Fruit fly (Drosophila melanogaster): Measurements from ENCODE around the gene CG15172.

The CG15172 gene

DNA sequence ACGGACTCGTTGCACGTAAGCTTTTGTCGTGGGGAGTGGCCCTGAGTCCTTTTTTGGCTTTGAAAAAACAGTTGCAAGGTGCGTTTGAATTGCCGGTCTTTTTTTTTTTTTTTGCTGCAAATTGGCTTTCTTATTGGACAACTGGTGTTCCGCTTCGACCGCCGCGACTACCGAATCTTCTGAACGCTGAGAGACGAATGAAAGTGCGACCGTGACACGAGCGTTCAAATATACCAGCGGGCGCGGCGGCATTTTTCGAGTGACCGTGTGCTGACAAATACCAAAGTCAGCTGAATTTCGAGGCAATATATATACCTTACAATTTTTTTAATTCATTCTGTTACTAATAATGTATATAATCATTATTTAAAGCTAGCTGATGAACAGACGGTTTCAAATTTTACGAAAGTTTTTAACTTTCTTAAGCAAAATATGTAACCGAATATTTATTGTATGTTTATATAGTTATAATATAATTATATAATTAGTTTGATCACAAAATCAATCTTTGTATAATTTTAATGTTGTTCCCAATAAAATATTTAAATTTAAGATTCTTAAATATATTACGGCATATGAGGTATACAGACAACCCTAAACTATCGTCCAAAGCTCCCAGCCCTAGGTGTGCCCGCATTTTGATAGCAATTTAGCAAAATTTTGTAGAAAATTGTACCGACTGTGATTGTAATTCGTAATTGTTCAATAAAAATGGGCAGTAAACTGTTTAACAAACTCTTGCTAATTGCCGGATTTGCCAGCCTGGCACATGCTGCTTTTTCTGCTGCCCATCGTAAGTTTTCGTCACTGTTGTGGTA, 34.9 kb upstream of the CG15172 start, which contains the start of the genes Swip-1 and EMC5:
Swip-1 (minus strand) TSS at position 203 of the 818 bp plus-strand sequence.
EMC5 (plus strand) TSS at position 630 of the 818 bp plus-strand sequence.
- TF ChIP-seq toe (GFP tag; optimal IDR thresholded peaks at IDR 0.05) (peak; percentile 48), CG1620 (GFP tag; optimal IDR thresholded peaks at IDR 0.05) (peak; percentile 8), Clk (GFP tag; optimal IDR thresholded peaks at IDR 0.05) (no peak), pad (GFP tag; optimal IDR thresholded peaks at IDR 0.05) (peak; percentile 26), cnc (optimal IDR thresholded peaks at IDR 0.05) (no peak), CG33017 (tag; optimal IDR thresholded peaks at IDR 0.05) (peak; percentile 29), CG7045 (GFP tag; optimal IDR thresholded peaks at IDR 0.05) (peak; percentile 2), Mnt (GFP tag; optimal IDR thresholded peaks at IDR 0.05) (peak; percentile 22), CG11617 (GFP tag; optimal IDR thresholded peaks at IDR 0.05) (peak; percentile 65), Crg-1 (GFP tag; optimal IDR thresholded peaks at IDR 0.05) (no peak), ovo (GFP tag; optimal IDR thresholded peaks at IDR 0.05) (peak; percentile 36), CG7101 (tag; optimal IDR thresholded peaks at IDR 0.05) (peak; percentile 74), CG14711 (tag; optimal IDR thresholded peaks at IDR 0.05) (peak; percentile 92), bab1 (GFP tag; optimal IDR thresholded peaks at IDR 0.05) (peak; percentile 29), kay (GFP tag; ENCODE audit: borderline replicate concordance) (no peak), tj (GFP tag; optimal IDR thresholded peaks at IDR 0.05) (peak; percentile 57)

DNA sequence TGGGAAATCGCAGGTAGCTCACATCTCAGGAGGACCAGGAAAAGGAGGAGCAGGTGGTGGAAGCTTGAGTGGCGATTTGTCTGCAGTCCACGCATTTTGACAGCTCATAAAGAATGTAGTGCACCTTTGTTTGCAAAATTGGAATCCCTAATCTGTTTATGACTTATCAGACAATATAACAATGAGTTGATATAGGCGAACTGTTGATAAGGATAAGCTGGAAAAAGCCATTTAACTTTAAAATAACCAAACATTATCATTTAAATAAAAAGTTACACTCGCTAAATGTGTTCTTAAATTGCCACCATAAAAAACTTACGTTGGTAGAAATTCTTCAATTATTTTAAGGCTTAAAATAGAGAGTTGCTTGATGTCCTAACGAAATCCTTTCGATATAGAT, 32.1 kb upstream of the CG15172 start, which contains the start of gene CG15170:
CG15170 (minus strand) TSS at position 101 of the 400 bp plus-strand sequence.
- TF ChIP-seq Clk (GFP tag; optimal IDR thresholded peaks at IDR 0.05), result no peak
- TF ChIP-seq Hr96 (GFP tag; optimal IDR thresholded peaks at IDR 0.05), result no peak
- no peak for TF ChIP-seq CG5204 (GFP tag; optimal IDR thresholded peaks at IDR 0.05)
- no peak for TF ChIP-seq cic (GFP tag; optimal IDR thresholded peaks at IDR 0.05)
- TF ChIP-seq CG33017 (tag; optimal IDR thresholded peaks at IDR 0.05), result no peak
- no peak for TF ChIP-seq CG14711 (tag; optimal IDR thresholded peaks at IDR 0.05)
- TF ChIP-seq toe (GFP tag; optimal IDR thresholded peaks at IDR 0.05), result no peak
- TF ChIP-seq CG11617 (GFP tag; optimal IDR thresholded peaks at IDR 0.05), result no peak
- TF ChIP-seq kay (GFP tag; ENCODE audit: borderline replicate concordance), result no peak
- no peak for TF ChIP-seq ovo (GFP tag; optimal IDR thresholded peaks at IDR 0.05)
- TF ChIP-seq tj (GFP tag; optimal IDR thresholded peaks at IDR 0.05), result no peak
- no peak for TF ChIP-seq Crg-1 (GFP tag; optimal IDR thresholded peaks at IDR 0.05)
- TF ChIP-seq bab1 (GFP tag; optimal IDR thresholded peaks at IDR 0.05), result no peak
- no peak for TF ChIP-seq CG12768 (GFP tag; optimal IDR thresholded peaks at IDR 0.05)

- TF ChIP-seq CG7045 (GFP tag; optimal IDR thresholded peaks at IDR 0.05), result no peak
- TF ChIP-seq cnc (optimal IDR thresholded peaks at IDR 0.05), result no peak
- TF ChIP-seq CG1620 (GFP tag; optimal IDR thresholded peaks at IDR 0.05), result no peak
- TF ChIP-seq CG14711 (tag; optimal IDR thresholded peaks at IDR 0.05), result no peak
- no peak for TF ChIP-seq Mnt (GFP tag; optimal IDR thresholded peaks at IDR 0.05)
- no peak for TF ChIP-seq CG12768 (GFP tag; optimal IDR thresholded peaks at IDR 0.05)
- TF ChIP-seq toe (GFP tag; optimal IDR thresholded peaks at IDR 0.05), result no peak
- TF ChIP-seq kay (GFP tag; ENCODE audit: borderline replicate concordance), result no peak
- no peak for TF ChIP-seq Crg-1 (GFP tag; optimal IDR thresholded peaks at IDR 0.05)
- TF ChIP-seq pad (GFP tag; optimal IDR thresholded peaks at IDR 0.05), result no peak
- TF ChIP-seq bab1 (GFP tag; optimal IDR thresholded peaks at IDR 0.05), result no peak
- no peak for TF ChIP-seq tj (GFP tag; optimal IDR thresholded peaks at IDR 0.05)
- TF ChIP-seq CG33017 (tag; optimal IDR thresholded peaks at IDR 0.05), result no peak
- TF ChIP-seq CG5204 (GFP tag; optimal IDR thresholded peaks at IDR 0.05), result no peak
Measured at dm6 chr2L:18990720-18991119, 31.5 kb upstream of the CG15172 start, which contains the start of gene CG15169. CG15169 (plus strand) TSS chr2L:18991020.

- TF ChIP-seq kay (GFP tag; ENCODE audit: borderline replicate concordance), result peak; percentile 87
- TF ChIP-seq CG14711 (tag; optimal IDR thresholded peaks at IDR 0.05), result no peak
- no peak for TF ChIP-seq bab1 (GFP tag; optimal IDR thresholded peaks at IDR 0.05)
- TF ChIP-seq pad (GFP tag; optimal IDR thresholded peaks at IDR 0.05), result no peak
- TF ChIP-seq CG5204 (GFP tag; optimal IDR thresholded peaks at IDR 0.05), result no peak
- TF ChIP-seq CG12768 (GFP tag; optimal IDR thresholded peaks at IDR 0.05), result no peak
Measured at dm6 chr2L:18992196-18992595, 30.0 kb upstream of the CG15172 start, which contains the start of gene CG46465. CG46465 (plus strand) TSS chr2L:18992496.

DNA sequence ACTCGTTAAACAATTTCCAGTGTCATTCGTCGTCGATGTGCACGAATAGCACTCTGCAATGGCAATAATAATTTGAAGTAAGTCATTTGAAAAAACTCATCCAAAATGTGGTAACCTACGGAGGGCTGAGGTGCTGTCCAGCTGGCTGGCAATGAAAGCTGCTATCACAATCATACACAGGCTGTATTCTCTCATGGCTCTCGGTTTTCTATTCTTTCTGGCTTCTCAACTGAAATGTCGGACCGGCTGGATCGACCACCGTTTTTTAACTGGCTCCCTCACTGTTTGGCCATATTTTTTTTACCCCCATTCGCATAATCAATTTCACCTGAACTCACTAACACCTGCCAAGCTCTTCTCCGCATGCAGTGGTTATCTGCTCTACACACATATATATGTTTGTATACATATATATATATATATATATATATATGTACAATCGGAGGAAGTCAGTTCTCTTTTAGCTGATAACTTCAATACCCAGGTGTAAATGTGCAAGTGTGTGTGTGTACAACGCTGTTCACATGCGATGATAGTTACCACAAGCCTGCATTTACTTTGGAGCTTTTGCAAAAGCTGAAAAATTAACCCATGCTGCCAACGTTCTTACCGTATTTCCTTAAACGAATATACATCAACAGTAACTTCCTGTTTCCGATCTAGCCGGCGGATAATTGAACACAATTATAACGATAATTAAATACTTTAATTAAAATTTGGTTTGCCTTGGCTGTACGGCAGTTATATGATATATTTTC, 26.4 kb upstream of the CG15172 start, which contains the start of gene CG10650:
CG10650 (minus strand) TSS at position 275 of the 758 bp plus-strand sequence.
- TF ChIP-seq Mnt (GFP tag; optimal IDR thresholded peaks at IDR 0.05) (peak; percentile 48), Clk (GFP tag; optimal IDR thresholded peaks at IDR 0.05) (no peak), kay (GFP tag; ENCODE audit: borderline replicate concordance) (peak; percentile 92), CG12768 (GFP tag; optimal IDR thresholded peaks at IDR 0.05) (no peak), cic (GFP tag; optimal IDR thresholded peaks at IDR 0.05) (peak; percentile 79), toe (GFP tag; optimal IDR thresholded peaks at IDR 0.05) (no peak), Crg-1 (GFP tag; optimal IDR thresholded peaks at IDR 0.05) (no peak), tj (GFP tag; optimal IDR thresholded peaks at IDR 0.05) (no peak), cnc (optimal IDR thresholded peaks at IDR 0.05) (no peak), CG33017 (tag; optimal IDR thresholded peaks at IDR 0.05) (no peak), CG1620 (GFP tag; optimal IDR thresholded peaks at IDR 0.05) (no peak), bab1 (GFP tag; optimal IDR thresholded peaks at IDR 0.05) (no peak)

All from whole organism, adult.